Fruit fly (Drosophila melanogaster) whole organism, embryonic: ENCODE measurements around the gene Cp110.

Experiments used
- Bgb ChIP-seq: fragments of 200-800 bp; sonication (Bioruptor generic); IDR thresholded peaks from 2 replicates; pipeline ENCODE4 v1.3.6; 2022; ENCODE audit warnings: missing biosample characterization, missing genetic modification characterization; ENCODE audit not compliant: partially characterized antibody
- C15 ChIP-seq: fragments of 200-800 bp; sonication (Bioruptor generic); IDR thresholded peaks from 3 replicates; pipeline ENCODE4 v1.3.6; 2022; ENCODE audit warnings: missing biosample characterization, missing genetic modification characterization
- CG13287 ChIP-seq: fragments of 200-800 bp; sonication (Bioruptor generic); IDR thresholded peaks from 2 replicates; pipeline ENCODE4 v1.3.6; 2022; ENCODE audit warnings: missing biosample characterization, missing genetic modification characterization; ENCODE audit not compliant: partially characterized antibody
- CG13624 ChIP-seq: fragments of 200-800 bp; sonication (Bioruptor generic); optimal IDR thresholded peaks from 2 replicates; lab custom pipeline; 2016; ENCODE audit warnings: missing biosample characterization, missing genetic modification characterization
- CG15601 ChIP-seq: fragments of 200-800 bp; sonication (Bioruptor generic); optimal IDR thresholded peaks from 3 replicates; lab custom pipeline; 2019; ENCODE audit warnings: missing biosample characterization, mild to moderate bottlenecking, missing genetic modification characterization, moderate library complexity
- CG16863 ChIP-seq: fragments of 200-800 bp; sonication (Bioruptor generic); optimal IDR thresholded peaks from 3 replicates; lab custom pipeline; 2016; ENCODE audit warnings: missing biosample characterization, missing genetic modification characterization
- CG18599 ChIP-seq: fragments of 200-800 bp; sonication (Bioruptor generic); optimal IDR thresholded peaks from 3 replicates; lab custom pipeline; 2017; ENCODE audit warnings: missing biosample characterization, missing genetic modification characterization, mild to moderate bottlenecking, moderate library complexity, missing genetic modification reagents
- CG18619 ChIP-seq: fragments of 200-800 bp; sonication (Bioruptor generic); optimal IDR thresholded peaks from 3 replicates; lab custom pipeline; 2017; ENCODE audit warnings: missing biosample characterization, mild to moderate bottlenecking, missing genetic modification characterization
- CG2116 ChIP-seq: fragments of 200-800 bp; sonication (Bioruptor generic); optimal IDR thresholded peaks from 3 replicates; lab custom pipeline; 2018; ENCODE audit warnings: missing biosample characterization, mild to moderate bottlenecking, missing genetic modification characterization
- CG2199 ChIP-seq: fragments of 200-800 bp; sonication (Bioruptor generic); IDR thresholded peaks from 3 replicates; pipeline ENCODE4 v1.3.6; 2022; ENCODE audit warnings: missing biosample characterization, missing genetic modification characterization
- CG34422 ChIP-seq: fragments of 200-800 bp; sonication (Bioruptor generic); IDR thresholded peaks from 3 replicates; pipeline ENCODE4 v1.3.6; 2022; ENCODE audit warnings: missing biosample characterization, missing genetic modification characterization
- CG6254 ChIP-seq: fragments of 200-800 bp; sonication (Bioruptor generic); optimal IDR thresholded peaks from 3 replicates; lab custom pipeline; 2017; ENCODE audit warnings: mild to moderate bottlenecking, missing biosample characterization, missing genetic modification reagents, missing genetic modification characterization
- CG7963 ChIP-seq: fragments of 200-800 bp; sonication (Bioruptor generic); IDR thresholded peaks from 3 replicates; pipeline ENCODE4 v1.3.6; 2022; ENCODE audit warnings: missing biosample characterization, missing genetic modification characterization; ENCODE audit not compliant: partially characterized antibody
- CG7987 ChIP-seq: fragments of 200-800 bp; sonication (Bioruptor generic); optimal IDR thresholded peaks from 2 replicates; lab custom pipeline; 2018; ENCODE audit warnings: missing biosample characterization, mild to moderate bottlenecking, missing genetic modification characterization, moderate library complexity
- CG8388 ChIP-seq: fragments of 200-800 bp; sonication (Bioruptor generic); optimal IDR thresholded peaks from 2 replicates; lab custom pipeline; 2019; ENCODE audit warnings: missing biosample characterization, mild to moderate bottlenecking, missing genetic modification characterization, moderate library complexity
- Dp ChIP-seq: fragments of 200-800 bp; sonication (Bioruptor generic); optimal IDR thresholded peaks from 2 replicates; lab custom pipeline; 2018; ENCODE audit warnings: missing biosample characterization, mild to moderate bottlenecking, missing genetic modification characterization, moderate library complexity
- Drgx ChIP-seq: fragments of 200-800 bp; sonication (Bioruptor generic); IDR thresholded peaks from 2 replicates; pipeline ENCODE4 v1.3.6; 2022; ENCODE audit warnings: missing biosample characterization, missing genetic modification characterization
- E2f2 ChIP-seq: fragments of 200-800 bp; sonication (Bioruptor generic); IDR thresholded peaks from 2 replicates; pipeline ENCODE4 v1.3.6; 2022; ENCODE audit warnings: missing biosample characterization, missing genetic modification characterization
- Hsf ChIP-seq: fragments of 200-800 bp; sonication (Bioruptor generic); optimal IDR thresholded peaks from 3 replicates; lab custom pipeline; 2016; ENCODE audit warnings: missing biosample characterization, missing genetic modification characterization
- Med ChIP-seq: fragments of 200-800 bp; sonication (Bioruptor generic); peaks from one replicate; lab custom pipeline; 2016; ENCODE audit warnings: missing biosample characterization, missing genetic modification characterization, mild to moderate bottlenecking, inconsistent platforms, moderate library complexity
- Pdp1 ChIP-seq, 2 experiments: fragments of 200-800 bp; sonication (Bioruptor generic); optimal IDR thresholded peaks; 3 replicates each; lab custom pipeline; 2016; ENCODE audit warnings: missing biosample characterization in 2 of 2, missing genetic modification characterization in 2 of 2, mild to moderate bottlenecking in 1 of 2, moderate library complexity in 1 of 2
- Scr ChIP-seq: fragments of 200-800 bp; sonication (Bioruptor generic); IDR thresholded peaks from 2 replicates; pipeline ENCODE4 v1.3.6; 2022; ENCODE audit warnings: missing biosample characterization, missing genetic modification characterization; ENCODE audit not compliant: partially characterized antibody
- Sin3A ChIP-seq: fragments of >200 bp; optimal IDR thresholded peaks from 2 replicates; lab custom pipeline; 2018
- abd-A ChIP-seq: fragments of 200-800 bp; sonication (Bioruptor generic); optimal IDR thresholded peaks from 3 replicates; lab custom pipeline; 2019; ENCODE audit warnings: missing biosample characterization, mild to moderate bottlenecking, missing genetic modification characterization, moderate library complexity
- bab2 ChIP-seq: fragments of 200-800 bp; sonication (Bioruptor generic); optimal IDR thresholded peaks from 2 replicates; lab custom pipeline; 2016; ENCODE audit warnings: missing biosample characterization, missing genetic modification characterization
- bsh ChIP-seq, 2 experiments: fragments of 200-800 bp; sonication (Bioruptor generic); optimal IDR thresholded peaks; 2 replicates each; lab custom pipeline; 2017 to 2018; ENCODE audit warnings: mild to moderate bottlenecking in 2 of 2, missing biosample characterization in 2 of 2, missing genetic modification characterization in 2 of 2, moderate library complexity in 1 of 2
- chinmo ChIP-seq: fragments of 200-800 bp; sonication (Bioruptor generic); IDR thresholded peaks from 4 replicates; pipeline ENCODE4 v1.3.6; 2022; ENCODE audit warnings: missing biosample characterization, missing genetic modification characterization; ENCODE audit not compliant: partially characterized antibody
- crc ChIP-seq: fragments of 200-800 bp; sonication (Bioruptor generic); optimal IDR thresholded peaks from 2 replicates; lab custom pipeline; 2016; ENCODE audit warnings: missing biosample characterization, missing genetic modification characterization
- crol ChIP-seq: fragments of 200-800 bp; sonication (Bioruptor generic); IDR thresholded peaks from 2 replicates; pipeline ENCODE4 v1.3.6; 2022; ENCODE audit warnings: missing biosample characterization, missing genetic modification characterization
- crp ChIP-seq, 2 experiments: fragments of 200-800 bp; sonication (Bioruptor generic); optimal IDR thresholded peaks; 2 replicates in 1 of 2; 3 replicates in 1 of 2; lab custom pipeline; 2017; ENCODE audit warnings: missing biosample characterization in 2 of 2, missing genetic modification characterization in 2 of 2, mild to moderate bottlenecking in 1 of 2, moderate library complexity in 1 of 2
- exex ChIP-seq: fragments of 200-800 bp; sonication (Bioruptor generic); optimal IDR thresholded peaks from 4 replicates; lab custom pipeline; 2018; ENCODE audit warnings: missing biosample characterization, mild to moderate bottlenecking, missing genetic modification characterization, moderate library complexity
- lab ChIP-seq: fragments of 200-800 bp; sonication (Bioruptor generic); optimal IDR thresholded peaks from 3 replicates; lab custom pipeline; 2017; ENCODE audit warnings: missing biosample characterization, missing genetic modification characterization, mild to moderate bottlenecking, moderate library complexity, missing genetic modification reagents
- lbe ChIP-seq: fragments of 200-800 bp; sonication (Bioruptor generic); optimal IDR thresholded peaks from 2 replicates; lab custom pipeline; 2016; ENCODE audit warnings: missing biosample characterization, mild to moderate bottlenecking, missing genetic modification characterization
- oc ChIP-seq: fragments of 200-800 bp; sonication (Bioruptor generic); optimal IDR thresholded peaks from 2 replicates; lab custom pipeline; 2018; ENCODE audit warnings: missing biosample characterization, mild to moderate bottlenecking, missing genetic modification characterization, moderate library complexity
- slp2 ChIP-seq: fragments of 200-800 bp; sonication (Bioruptor generic); optimal IDR thresholded peaks from 2 replicates; lab custom pipeline; 2016; ENCODE audit warnings: missing biosample characterization, missing genetic modification characterization
- sqz ChIP-seq: fragments of 200-800 bp; sonication (Bioruptor generic); optimal IDR thresholded peaks from 3 replicates; lab custom pipeline; 2018; ENCODE audit warnings: missing biosample characterization, mild to moderate bottlenecking, missing genetic modification characterization
- tna ChIP-seq: fragments of 200-800 bp; sonication (Bioruptor generic); IDR thresholded peaks from 2 replicates; pipeline ENCODE4 v1.3.6; 2022; ENCODE audit warnings: missing biosample characterization, missing genetic modification characterization; ENCODE audit not compliant: partially characterized antibody
- unc-4 ChIP-seq: fragments of 200-800 bp; sonication (Bioruptor generic); IDR thresholded peaks from 2 replicates; pipeline ENCODE4 v1.3.6; 2022; ENCODE audit warnings: missing biosample characterization, missing genetic modification characterization; ENCODE audit not compliant: partially characterized antibody
- zen ChIP-seq: fragments of 200-800 bp; sonication (Bioruptor generic); optimal IDR thresholded peaks from 3 replicates; lab custom pipeline; 2018; ENCODE audit warnings: missing biosample characterization, mild to moderate bottlenecking, missing genetic modification characterization, moderate library complexity

The Cp110 gene

dm6 chrX:22486487-22486886 lies 4.6 kb downstream of the Cp110 start (continued):
- TF ChIP-seq tna (GFP tag; lab: Robert Waterston, UW) (peak; percentile 32; the same call in 1 of the 2 replicates), Sin3A (no peak), oc (no peak), Hsf (GFP tag; lab: Kevin White, UChicago) (no peak), crol (GFP tag; lab: Robert Waterston, UW) (no peak), CG7963 (GFP tag; lab: Robert Waterston, UW) (0 out of 3 replicates have a peak, but pooled peaks have one; percentile 37)
- TF ChIP-seq, all 482 proteins: peak for 8

dm6 chrX:22486919-22487634 lies 5.2 kb downstream of the Cp110 start:
- TF ChIP-seq CG6254 (GFP tag; lab: Kevin White, UChicago): no peak
- TF ChIP-seq CG8388: no peak
- peak; percentile 29 for TF ChIP-seq abd-A (tag; lab: Kevin White, UChicago)
- TF ChIP-seq E2f2 (GFP tag; lab: Robert Waterston, UW): peak; percentile 24; the same call in 1 of the 2 replicates
- no peak for TF ChIP-seq CG18599 (GFP tag; lab: Kevin White, UChicago)
- TF ChIP-seq Med (GFP tag; lab: Kevin White, UChicago): peak; percentile 58
- TF ChIP-seq bab2 (GFP tag; lab: Kevin White, UChicago): no peak
- TF ChIP-seq CG15601 (tag; lab: Kevin White, UChicago): no peak
- peak; percentile 55 for TF ChIP-seq CG7987 (GFP tag; lab: Kevin White, UChicago)
- 0 out of 2 replicates have a peak, but pooled peaks have one; percentile 19 for TF ChIP-seq CG13287 (GFP tag; lab: Robert Waterston, UW)
- TF ChIP-seq crp (GFP tag; optimal IDR thresholded peaks at IDR 0.05; lab: Kevin White, UChicago): peak in 1 of 2 experiments; percentile 77
- TF ChIP-seq crol (GFP tag; lab: Robert Waterston, UW): no peak
- TF ChIP-seq Drgx: no peak
- no peak; the same call in 1 of the 2 replicates for TF ChIP-seq Bgb (GFP tag; lab: Robert Waterston, UW)
- TF ChIP-seq zen (tag; lab: Kevin White, UChicago): no peak
- no peak for TF ChIP-seq CG16863
- no peak for TF ChIP-seq CG2116 (GFP tag; lab: Kevin White, UChicago)
- peak; percentile 28 for TF ChIP-seq exex (tag; lab: Kevin White, UChicago)
- peak; percentile 73 for TF ChIP-seq sqz (GFP tag; lab: Kevin White, UChicago)
- TF ChIP-seq Pdp1 (GFP tag; optimal IDR thresholded peaks at IDR 0.05; lab: Kevin White, UChicago): peak in 1 of 2 experiments; percentile 49
- 0 out of 3 replicates have a peak, but pooled peaks have one; percentile 45 for TF ChIP-seq CG2199 (GFP tag; lab: Robert Waterston, UW)
- TF ChIP-seq Sin3A: no peak
- TF ChIP-seq C15 (GFP tag; lab: Robert Waterston, UW): no peak
- no peak for TF ChIP-seq bsh (GFP tag; optimal IDR thresholded peaks at IDR 0.05; lab: Kevin White, UChicago)
- TF ChIP-seq lbe (GFP tag; lab: Kevin White, UChicago): peak; percentile 11
- TF ChIP-seq CG34422: no peak
- no peak for TF ChIP-seq unc-4
- no peak for TF ChIP-seq crc
- no peak for TF ChIP-seq lab (GFP tag; lab: Kevin White, UChicago)
- peak; percentile 34 for TF ChIP-seq Dp
- no peak for TF ChIP-seq Scr (GFP tag; lab: Robert Waterston, UW)
- 0 out of 4 replicates have a peak, but pooled peaks have one; percentile 5 for TF ChIP-seq chinmo (GFP tag; lab: Robert Waterston, UW)
- no peak for TF ChIP-seq slp2
- no peak for TF ChIP-seq CG18619
- no peak for TF ChIP-seq CG13624 (GFP tag; lab: Kevin White, UChicago)
